Fruit fly (Drosophila melanogaster) whole organism, embryonic: Measurements from ENCODE around the gene SP555.

Source experiments
- ATbp ChIP-seq: fragments of 200-800 bp; sonication (Bioruptor generic); optimal IDR thresholded peaks from 2 replicates; lab custom pipeline; 2017; ENCODE audit warnings: missing biosample characterization, mild to moderate bottlenecking, missing genetic modification characterization, missing genetic modification reagents
- Atf-2 ChIP-seq: fragments of 200-800 bp; sonication (Bioruptor generic); optimal IDR thresholded peaks from 2 replicates; lab custom pipeline; 2016; ENCODE audit warnings: missing biosample characterization, missing genetic modification characterization
- Atf3 ChIP-seq: fragments of 200-800 bp; sonication (Bioruptor generic); optimal IDR thresholded peaks from 3 replicates; lab custom pipeline; 2016; ENCODE audit warnings: missing biosample characterization, missing genetic modification characterization
- Atf6 ChIP-seq: fragments of 200-800 bp; sonication (Bioruptor generic); IDR thresholded peaks from 2 replicates; pipeline ENCODE4 v1.3.6; 2022; ENCODE audit warnings: missing biosample characterization, missing genetic modification characterization
- CG1024 ChIP-seq: fragments of 200-800 bp; sonication (Bioruptor generic); IDR thresholded peaks from 2 replicates; pipeline ENCODE4 v1.3.6; 2022; ENCODE audit warnings: missing biosample characterization, missing genetic modification characterization
- CG10267 ChIP-seq: fragments of 200-800 bp; sonication (Bioruptor generic); optimal IDR thresholded peaks from 2 replicates; lab custom pipeline; 2018; ENCODE audit warnings: missing biosample characterization, mild to moderate bottlenecking, missing genetic modification characterization, moderate library complexity
- CG12391 ChIP-seq: fragments of 200-800 bp; sonication (Bioruptor generic); optimal IDR thresholded peaks from 3 replicates; lab custom pipeline; 2018; ENCODE audit warnings: missing biosample characterization, mild to moderate bottlenecking, missing genetic modification characterization, moderate library complexity
- CG13287 ChIP-seq: fragments of 200-800 bp; sonication (Bioruptor generic); IDR thresholded peaks from 2 replicates; pipeline ENCODE4 v1.3.6; 2022; ENCODE audit warnings: missing biosample characterization, missing genetic modification characterization; ENCODE audit not compliant: partially characterized antibody
- CG15073 ChIP-seq: fragments of 200-800 bp; sonication (Bioruptor generic); optimal IDR thresholded peaks from 2 replicates; lab custom pipeline; 2016; ENCODE audit warnings: missing biosample characterization, missing genetic modification characterization
- CG16779 ChIP-seq: fragments of 200-800 bp; sonication (Bioruptor generic); IDR thresholded peaks from 2 replicates; pipeline ENCODE4 v1.3.6; 2022; ENCODE audit warnings: missing biosample characterization, missing genetic modification characterization
- CG16815 ChIP-seq: fragments of 200-800 bp; sonication (Bioruptor generic); optimal IDR thresholded peaks from 3 replicates; lab custom pipeline; 2017; ENCODE audit warnings: missing biosample characterization, mild to moderate bottlenecking, missing genetic modification characterization
- CG4328 ChIP-seq: fragments of 200-800 bp; sonication (Bioruptor generic); optimal IDR thresholded peaks from 3 replicates; lab custom pipeline; 2017; ENCODE audit warnings: missing biosample characterization, missing genetic modification reagents, missing genetic modification characterization
- CG4617 ChIP-seq: fragments of 200-800 bp; sonication (Bioruptor generic); optimal IDR thresholded peaks from 3 replicates; lab custom pipeline; 2016; ENCODE audit warnings: missing biosample characterization, missing genetic modification characterization, borderline replicate concordance
- CG6765 ChIP-seq: fragments of 200-800 bp; sonication (Bioruptor generic); optimal IDR thresholded peaks from 3 replicates; lab custom pipeline; 2017; ENCODE audit warnings: missing biosample characterization, mild to moderate bottlenecking, missing genetic modification characterization
- CG8478 ChIP-seq: fragments of >200 bp; optimal IDR thresholded peaks from 2 replicates; lab custom pipeline; 2018
- D19B ChIP-seq: fragments of 200-800 bp; sonication (Bioruptor generic); optimal IDR thresholded peaks from 2 replicates; lab custom pipeline; 2017; ENCODE audit warnings: missing biosample characterization, mild to moderate bottlenecking, missing genetic modification characterization
- Dfd ChIP-seq, 2 experiments: fragments of >200 bp; optimal IDR thresholded peaks; 2 replicates each; lab custom pipeline; 2017; ENCODE audit warnings: missing biosample characterization in 2 of 2, missing genetic modification characterization in 2 of 2
- Doc3 ChIP-seq: fragments of 200-800 bp; sonication (Bioruptor generic); IDR thresholded peaks from 3 replicates; pipeline ENCODE4 v1.3.6; 2022; ENCODE audit warnings: missing biosample characterization, missing genetic modification characterization; ENCODE audit not compliant: partially characterized antibody
- E2f2 ChIP-seq: fragments of 200-800 bp; sonication (Bioruptor generic); IDR thresholded peaks from 2 replicates; pipeline ENCODE4 v1.3.6; 2022; ENCODE audit warnings: missing biosample characterization, missing genetic modification characterization
- HLH54F ChIP-seq: fragments of 200-800 bp; sonication (Bioruptor generic); optimal IDR thresholded peaks from 3 replicates; lab custom pipeline; 2016; ENCODE audit warnings: missing biosample characterization, missing genetic modification characterization
- Hr3 ChIP-seq: fragments of 200-800 bp; sonication (Bioruptor generic); optimal IDR thresholded peaks from 3 replicates; lab custom pipeline; 2016; ENCODE audit warnings: missing biosample characterization, missing genetic modification characterization
- Hr39 ChIP-seq: fragments of >200 bp; optimal IDR thresholded peaks from 2 replicates; lab custom pipeline; 2017
- MBD-R2 ChIP-seq: fragments of 200-800 bp; sonication (Bioruptor generic); IDR thresholded peaks from 2 replicates; pipeline ENCODE4 v1.3.6; 2022; ENCODE audit warnings: missing biosample characterization, missing genetic modification characterization
- Mes4 ChIP-seq: fragments of 200-800 bp; sonication (Bioruptor generic); optimal IDR thresholded peaks from 2 replicates; lab custom pipeline; 2016; ENCODE audit warnings: missing biosample characterization, missing genetic modification characterization
- NC2β ChIP-seq: fragments of 200-800 bp; sonication (Bioruptor generic); optimal IDR thresholded peaks from 2 replicates; lab custom pipeline; 2016; ENCODE audit warnings: missing biosample characterization, missing genetic modification characterization
- NK7.1 ChIP-seq: fragments of 200-800 bp; sonication (Bioruptor generic); optimal IDR thresholded peaks from 3 replicates; lab custom pipeline; 2016; ENCODE audit warnings: missing biosample characterization, missing genetic modification characterization
- Sry-β ChIP-seq: fragments of 200-800 bp; sonication (Bioruptor generic); optimal IDR thresholded peaks from 2 replicates; lab custom pipeline; 2018; ENCODE audit warnings: missing biosample characterization, mild to moderate bottlenecking, missing genetic modification characterization, moderate library complexity
- Taf1 ChIP-seq: fragments of 200-800 bp; sonication (Bioruptor generic); IDR thresholded peaks from 2 replicates; pipeline ENCODE4 v1.3.6; 2022; ENCODE audit warnings: missing biosample characterization, missing genetic modification characterization
- Xbp1 ChIP-seq: fragments of 200-800 bp; sonication (Bioruptor generic); optimal IDR thresholded peaks from 3 replicates; lab custom pipeline; 2016; ENCODE audit warnings: missing biosample characterization, mild to moderate bottlenecking, missing genetic modification characterization
- ci ChIP-seq: fragments of 200-800 bp; sonication (Bioruptor generic); IDR thresholded peaks from 3 replicates; pipeline ENCODE4 v1.3.6; 2022; ENCODE audit warnings: missing biosample characterization, missing genetic modification characterization
- cwo ChIP-seq: fragments of 200-800 bp; sonication (Bioruptor generic); optimal IDR thresholded peaks from 3 replicates; lab custom pipeline; 2017; ENCODE audit warnings: missing biosample characterization, missing genetic modification characterization, mild to moderate bottlenecking, moderate library complexity, missing genetic modification reagents
- dan ChIP-seq: fragments of 200-800 bp; sonication (Bioruptor generic); IDR thresholded peaks from 2 replicates; pipeline ENCODE4 v1.3.6; 2022; ENCODE audit warnings: missing biosample characterization, missing genetic modification characterization
- danr ChIP-seq: fragments of 200-800 bp; sonication (Bioruptor generic); IDR thresholded peaks from 2 replicates; pipeline ENCODE4 v1.3.6; 2022; ENCODE audit warnings: missing biosample characterization, missing genetic modification characterization
- disco-r ChIP-seq: fragments of 200-800 bp; sonication (Bioruptor generic); optimal IDR thresholded peaks from 2 replicates; lab custom pipeline; 2016; ENCODE audit warnings: missing biosample characterization, missing genetic modification characterization
- dpn ChIP-seq, 2 experiments: fragments of 200-800 bp; sonication (Bioruptor generic); optimal IDR thresholded peaks; 3 replicates each; lab custom pipeline; 2016; ENCODE audit warnings: missing biosample characterization in 2 of 2, missing genetic modification characterization in 2 of 2
- fd96Cb ChIP-seq: fragments of 200-800 bp; sonication (Bioruptor generic); optimal IDR thresholded peaks from 2 replicates; lab custom pipeline; 2018; ENCODE audit warnings: missing biosample characterization, mild to moderate bottlenecking, missing genetic modification characterization, moderate library complexity
- ftz-f1 ChIP-seq: fragments of 200-800 bp; sonication (Bioruptor generic); optimal IDR thresholded peaks from 2 replicates; lab custom pipeline; 2016; ENCODE audit warnings: missing biosample characterization, missing genetic modification characterization
- fu2 ChIP-seq: fragments of 200-800 bp; sonication (Bioruptor generic); optimal IDR thresholded peaks from 2 replicates; lab custom pipeline; 2016; ENCODE audit warnings: missing biosample characterization, missing genetic modification characterization
- gsb ChIP-seq: fragments of 200-800 bp; sonication (Bioruptor generic); IDR thresholded peaks from 2 replicates; pipeline ENCODE4 v1.3.6; 2022; ENCODE audit warnings: missing biosample characterization, missing genetic modification characterization
- ham ChIP-seq: fragments of 200-800 bp; sonication (Bioruptor generic); IDR thresholded peaks from 2 replicates; pipeline ENCODE4 v1.3.6; 2022; ENCODE audit warnings: missing biosample characterization, missing genetic modification characterization
- hb ChIP-seq: fragments of 200-800 bp; sonication (Bioruptor generic); IDR thresholded peaks from 3 replicates; pipeline ENCODE4 v1.3.6; 2022; ENCODE audit warnings: missing biosample characterization, missing genetic modification characterization; ENCODE audit not compliant: partially characterized antibody
- lov ChIP-seq, 2 experiments: fragments of 200-800 bp in 1 of 2; fragments of >200 bp in 1 of 2; sonication (Bioruptor generic) in 1 of 2; IDR thresholded peaks in 1 of 2; optimal IDR thresholded peaks in 1 of 2; 2 replicates in 1 of 2; 3 replicates in 1 of 2; pipeline versions ENCODE4 v1.3.6 to Lab custom; 2017 to 2022; ENCODE audit warnings: missing biosample characterization in 1 of 2, missing genetic modification characterization in 1 of 2
- mld ChIP-seq: fragments of 200-800 bp; sonication (Bioruptor generic); IDR thresholded peaks from 3 replicates; pipeline ENCODE4 v1.3.6; 2022; ENCODE audit warnings: missing biosample characterization, missing genetic modification characterization; ENCODE audit not compliant: partially characterized antibody
- pan ChIP-seq, 4 experiments: fragments of >200 bp in 3 of 4; fragments of 200-800 bp in 1 of 4; sonication (Bioruptor generic) in 1 of 4; optimal IDR thresholded peaks in 3 of 4; IDR thresholded peaks in 1 of 4; 2 replicates each; pipeline versions ENCODE4 v1.3.6 to Lab custom; 2017 to 2022; ENCODE audit warnings: missing biosample characterization in 2 of 4, missing genetic modification characterization in 2 of 4, mixed read lengths in 1 of 4
- pb ChIP-seq: fragments of 200-800 bp; sonication (Bioruptor generic); optimal IDR thresholded peaks from 3 replicates; lab custom pipeline; 2016; ENCODE audit warnings: missing biosample characterization, missing genetic modification characterization
- pho ChIP-seq: fragments of 200-800 bp; sonication (Bioruptor generic); optimal IDR thresholded peaks from 2 replicates; lab custom pipeline; 2016; ENCODE audit warnings: missing biosample characterization, missing genetic modification characterization
- tgo ChIP-seq: fragments of 200-800 bp; sonication (Bioruptor generic); IDR thresholded peaks from 3 replicates; pipeline ENCODE4 v1.3.6; 2022; ENCODE audit warnings: missing biosample characterization, missing genetic modification characterization
- trem ChIP-seq: fragments of 200-800 bp; optimal IDR thresholded peaks from 3 replicates; lab custom pipeline; 2019; ENCODE audit warnings: missing biosample characterization, mild to moderate bottlenecking, missing genetic modification characterization, moderate library complexity
- ttk ChIP-seq: fragments of 200-800 bp; sonication (Bioruptor generic); IDR thresholded peaks from 2 replicates; pipeline ENCODE4 v2.1.2; 2022; ENCODE audit warnings: missing biosample characterization, missing genetic modification characterization
- vfl ChIP-seq: fragments of 200-800 bp; sonication (Bioruptor generic); optimal IDR thresholded peaks from 2 replicates; lab custom pipeline; 2016; ENCODE audit warnings: missing biosample characterization, missing genetic modification characterization

SP555 gene

DNA sequence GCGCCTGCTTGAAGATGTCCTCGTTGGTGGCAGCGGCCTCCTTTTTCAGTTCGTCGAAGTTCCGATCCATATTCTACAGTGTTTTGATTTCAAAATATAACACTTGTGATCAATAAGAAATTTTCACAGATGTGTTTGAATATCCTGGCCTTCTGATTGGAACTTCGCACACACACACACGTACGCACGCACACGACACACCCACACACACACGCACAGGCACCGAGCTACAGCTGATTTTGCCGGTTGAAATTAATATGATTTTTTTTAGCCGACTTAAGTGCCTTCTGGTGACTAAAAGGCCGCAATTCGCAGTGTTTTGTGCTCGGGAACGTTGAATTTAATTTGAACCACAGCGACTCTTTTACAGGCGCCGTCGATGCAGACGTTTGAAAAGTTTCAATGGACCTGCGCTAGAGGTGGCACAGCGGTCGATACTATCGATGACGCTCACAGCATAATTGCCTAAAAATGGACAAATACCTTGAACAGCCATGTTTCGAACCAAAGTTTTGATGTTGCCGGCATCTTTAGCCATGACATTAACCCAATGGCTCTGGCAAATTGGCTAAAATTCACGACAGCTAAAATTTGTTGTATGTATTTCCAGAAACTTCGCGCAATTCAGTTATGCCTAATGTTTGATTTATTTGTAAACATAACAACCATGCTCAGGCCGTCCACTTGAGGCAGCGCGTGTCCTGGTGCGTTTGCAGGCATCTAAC is 28.0 kb upstream of the SP555 start, which contains the start of gene Rtnl1 (continued):
- TF ChIP-seq ftz-f1 (peak; percentile 96), pan (optimal IDR thresholded peaks at IDR 0.05; lab: Kevin White, UChicago) (no peak), pan (GFP tag; optimal IDR thresholded peaks at IDR 0.05 in 1 of 2, IDR thresholded peaks at IDR 0.05 in 1 of 2) (peak in 1 of 2 experiments; percentile 88), tgo (GFP tag; lab: Robert Waterston, UW) (no peak), Dfd (GFP tag; optimal IDR thresholded peaks at IDR 0.05; lab: Kevin White, UChicago) (no peak), fu2 (no peak), Sry-β (GFP tag; lab: Kevin White, UChicago) (peak; percentile 81), CG6765 (GFP tag; lab: Kevin White, UChicago) (no peak), Atf6 (GFP tag; lab: Robert Waterston, UW) (no peak), CG13287 (GFP tag; lab: Robert Waterston, UW) (peak; percentile 97), Hr3 (GFP tag; lab: Kevin White, UChicago) (no peak), CG4328 (GFP tag; lab: Kevin White, UChicago) (no peak), NK7.1 (GFP tag; lab: Kevin White, UChicago) (no peak), disco-r (no peak), pb (GFP tag; lab: Kevin White, UChicago) (no peak), Atf3 (no peak), D19B (GFP tag; lab: Kevin White, UChicago) (no peak), gsb (no peak), NC2β (GFP tag; lab: Kevin White, UChicago) (peak; percentile 66), vfl (no peak), dan (GFP tag; lab: Robert Waterston, UW) (no peak), Atf-2 (peak; percentile 9), ttk (no peak), dpn (GFP tag; optimal IDR thresholded peaks at IDR 0.05; lab: Kevin White, UChicago) (peak; percentile 42 to 52), CG12391 (tag; lab: Kevin White, UChicago) (peak; percentile 51), Taf1 (GFP tag; lab: Robert Waterston, UW) (no peak), Hr39 (lab: Kevin White, UChicago) (no peak), ATbp (GFP tag; lab: Kevin White, UChicago) (no peak), CG1024 (GFP tag; lab: Robert Waterston, UW) (no peak), Xbp1 (peak; percentile 52), mld (GFP tag; lab: Robert Waterston, UW) (peak; percentile 84; the same call in 2 of the 3 replicates), MBD-R2 (GFP tag; lab: Robert Waterston, UW) (peak; percentile 80), trem (tag; lab: Kevin White, UChicago) (peak; percentile 81), E2f2 (GFP tag; lab: Robert Waterston, UW) (peak; percentile 93), Mes4 (GFP tag; lab: Kevin White, UChicago) (no peak), lov (optimal IDR thresholded peaks at IDR 0.05; lab: Kevin White, UChicago) (no peak), lov (GFP tag; IDR thresholded peaks at IDR 0.05; lab: Robert Waterston, UW) (no peak), Doc3 (GFP tag; lab: Robert Waterston, UW) (peak; percentile 80), fd96Cb (tag; lab: Kevin White, UChicago) (no peak), hb (GFP tag; lab: Robert Waterston, UW) (peak; percentile 79), HLH54F (GFP tag; lab: Kevin White, UChicago) (no peak), cwo (GFP tag; lab: Kevin White, UChicago) (no peak), CG8478 (lab: Kevin White, UChicago) (peak; percentile 66), ham (no peak), CG16815 (GFP tag; lab: Kevin White, UChicago) (no peak), CG16779 (no peak), CG15073 (GFP tag; lab: Kevin White, UChicago) (no peak), ci (GFP tag; lab: Robert Waterston, UW) (peak; percentile 57; the same call in 2 of the 3 replicates), danr (GFP tag; lab: Robert Waterston, UW) (no peak), CG10267 (peak; percentile 65), pho (GFP tag; lab: Kevin White, UChicago) (peak; percentile 49), CG4617 (GFP tag; lab: Kevin White, UChicago) (peak; percentile 81)
